Fruit fly (Drosophila melanogaster) whole organism, adult: Measurements from ENCODE around the gene CG43092.

Experiments used
- CG11617 ChIP-seq: fragments of 200-800 bp; sonication (Bioruptor generic); optimal IDR thresholded peaks from 2 replicates; lab custom pipeline; 2017; ENCODE audit warnings: mild to moderate bottlenecking, missing biosample characterization, missing genetic modification reagents, missing genetic modification characterization
- CG12768 ChIP-seq: fragments of 200-800 bp; sonication (Bioruptor generic); optimal IDR thresholded peaks from 2 replicates; lab custom pipeline; 2017; ENCODE audit warnings: missing biosample characterization, missing genetic modification characterization, mild to moderate bottlenecking, moderate library complexity, missing genetic modification reagents
- CG14711 ChIP-seq: fragments of 200-800 bp; sonication (Bioruptor generic); optimal IDR thresholded peaks from 2 replicates; lab custom pipeline; 2018; ENCODE audit warnings: missing biosample characterization, mild to moderate bottlenecking, missing genetic modification characterization, moderate library complexity
- CG1620 ChIP-seq: fragments of 200-800 bp; sonication (Bioruptor generic); optimal IDR thresholded peaks from 2 replicates; lab custom pipeline; 2016; ENCODE audit warnings: missing biosample characterization, missing genetic modification characterization
- CG33017 ChIP-seq: fragments of 200-800 bp; sonication (Bioruptor generic); optimal IDR thresholded peaks from 2 replicates; lab custom pipeline; 2018; ENCODE audit warnings: missing biosample characterization, mild to moderate bottlenecking, missing genetic modification characterization, moderate library complexity
- CG5204 ChIP-seq: fragments of 200-800 bp; sonication (Bioruptor generic); optimal IDR thresholded peaks from 2 replicates; lab custom pipeline; 2016; ENCODE audit warnings: missing biosample characterization, missing genetic modification characterization
- CG7045 ChIP-seq: fragments of 200-800 bp; sonication (Bioruptor generic); optimal IDR thresholded peaks from 2 replicates; lab custom pipeline; 2017; ENCODE audit warnings: missing biosample characterization, mild to moderate bottlenecking, missing genetic modification characterization
- CG7101 ChIP-seq: fragments of 200-800 bp; sonication (Bioruptor generic); optimal IDR thresholded peaks from 2 replicates; lab custom pipeline; 2018; ENCODE audit warnings: missing biosample characterization, mild to moderate bottlenecking, missing genetic modification characterization, moderate library complexity
- Clk ChIP-seq: fragments of 200-800 bp; sonication (Bioruptor generic); optimal IDR thresholded peaks from 2 replicates; lab custom pipeline; 2017; ENCODE audit warnings: missing biosample characterization, missing genetic modification characterization
- Crg-1 ChIP-seq: fragments of 200-800 bp; sonication (Bioruptor generic); optimal IDR thresholded peaks from 2 replicates; lab custom pipeline; 2016; ENCODE audit warnings: missing biosample characterization, missing genetic modification characterization
- Hr96 ChIP-seq: fragments of 200-800 bp; sonication (Bioruptor generic); optimal IDR thresholded peaks from 2 replicates; lab custom pipeline; 2016; ENCODE audit warnings: missing biosample characterization, missing genetic modification characterization
- Mnt ChIP-seq: fragments of 200-800 bp; sonication (Bioruptor generic); optimal IDR thresholded peaks from 2 replicates; lab custom pipeline; 2016; ENCODE audit warnings: missing biosample characterization, mild to moderate bottlenecking, missing genetic modification characterization
- bab1 ChIP-seq: fragments of 200-800 bp; sonication (Bioruptor generic); optimal IDR thresholded peaks from 3 replicates; lab custom pipeline; 2019; ENCODE audit warnings: missing biosample characterization, mild to moderate bottlenecking, missing genetic modification characterization, moderate library complexity
- cic ChIP-seq: fragments of 200-800 bp; sonication (Bioruptor generic); optimal IDR thresholded peaks from 2 replicates; lab custom pipeline; 2017; ENCODE audit warnings: missing biosample characterization, mild to moderate bottlenecking, missing genetic modification characterization, moderate library complexity
- cnc ChIP-seq, 2 experiments: fragments of >200 bp; optimal IDR thresholded peaks; 2 replicates each; lab custom pipeline; 2017
- kay ChIP-seq: fragments of 200-800 bp; sonication (Bioruptor generic); peaks from one replicate; lab custom pipeline; 2016; ENCODE audit warnings: missing biosample characterization, missing genetic modification characterization, borderline replicate concordance
- ovo ChIP-seq: fragments of 200-800 bp; sonication (Bioruptor generic); optimal IDR thresholded peaks from 2 replicates; lab custom pipeline; 2016; ENCODE audit warnings: missing biosample characterization, missing genetic modification characterization
- pad ChIP-seq: fragments of 200-800 bp; sonication (Bioruptor generic); optimal IDR thresholded peaks from 3 replicates; lab custom pipeline; 2017; ENCODE audit warnings: missing biosample characterization, missing genetic modification characterization, mild to moderate bottlenecking, moderate library complexity, missing genetic modification reagents
- tj ChIP-seq: fragments of 200-800 bp; sonication (Bioruptor generic); optimal IDR thresholded peaks from 3 replicates; lab custom pipeline; 2017; ENCODE audit warnings: missing biosample characterization, mild to moderate bottlenecking, missing genetic modification characterization, moderate library complexity
- toe ChIP-seq: fragments of 200-800 bp; sonication (Bioruptor generic); optimal IDR thresholded peaks from 2 replicates; lab custom pipeline; 2016; ENCODE audit warnings: missing biosample characterization, missing genetic modification characterization

The CG43092 gene

DNA sequence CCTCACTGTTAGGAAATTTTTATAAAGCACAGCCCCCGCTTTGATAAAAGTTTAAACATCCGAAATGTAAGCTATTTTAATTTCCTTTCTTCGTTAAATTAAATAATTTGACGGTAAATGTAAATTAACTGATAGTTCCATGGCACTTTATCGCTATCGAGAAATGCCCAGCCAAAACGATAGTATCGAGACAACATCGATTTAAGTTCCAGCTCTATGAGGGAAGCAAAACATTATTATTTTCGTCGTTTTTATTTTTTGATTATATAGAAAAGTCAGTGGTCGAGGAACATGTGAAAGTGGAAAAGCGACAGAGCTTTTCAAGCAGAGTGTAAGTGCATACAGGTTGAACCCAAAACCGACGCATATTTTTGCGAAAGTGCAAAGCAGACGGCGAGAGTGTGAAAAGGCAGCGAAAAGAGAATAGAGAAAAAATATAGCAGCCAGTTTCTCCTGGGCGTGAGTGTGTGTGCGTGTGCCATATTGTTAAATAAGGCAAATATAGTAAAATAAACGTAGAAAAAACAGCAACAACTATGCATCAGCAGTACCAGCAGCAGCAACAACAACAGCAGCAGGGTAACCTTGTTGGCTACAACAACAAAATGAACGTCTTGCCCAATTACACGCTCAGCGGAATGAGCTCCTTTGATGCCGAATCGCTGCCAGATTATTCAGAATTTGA is 42.6 kb downstream of the CG43092 start, which contains the start of gene CG45049:
CG45049 (plus strand) TSS at position 197 of the 685 bp plus-strand sequence.
- no peak for TF ChIP-seq Hr96
- TF ChIP-seq tj (GFP tag; lab: Kevin White, UChicago) = peak; percentile 34
- TF ChIP-seq bab1 = peak; percentile 23
- no peak for TF ChIP-seq CG7101 (tag; lab: Kevin White, UChicago)
- peak; percentile 78 for TF ChIP-seq cic (GFP tag; lab: Kevin White, UChicago)
- no peak for TF ChIP-seq ovo (GFP tag; lab: Kevin White, UChicago)

DNA sequence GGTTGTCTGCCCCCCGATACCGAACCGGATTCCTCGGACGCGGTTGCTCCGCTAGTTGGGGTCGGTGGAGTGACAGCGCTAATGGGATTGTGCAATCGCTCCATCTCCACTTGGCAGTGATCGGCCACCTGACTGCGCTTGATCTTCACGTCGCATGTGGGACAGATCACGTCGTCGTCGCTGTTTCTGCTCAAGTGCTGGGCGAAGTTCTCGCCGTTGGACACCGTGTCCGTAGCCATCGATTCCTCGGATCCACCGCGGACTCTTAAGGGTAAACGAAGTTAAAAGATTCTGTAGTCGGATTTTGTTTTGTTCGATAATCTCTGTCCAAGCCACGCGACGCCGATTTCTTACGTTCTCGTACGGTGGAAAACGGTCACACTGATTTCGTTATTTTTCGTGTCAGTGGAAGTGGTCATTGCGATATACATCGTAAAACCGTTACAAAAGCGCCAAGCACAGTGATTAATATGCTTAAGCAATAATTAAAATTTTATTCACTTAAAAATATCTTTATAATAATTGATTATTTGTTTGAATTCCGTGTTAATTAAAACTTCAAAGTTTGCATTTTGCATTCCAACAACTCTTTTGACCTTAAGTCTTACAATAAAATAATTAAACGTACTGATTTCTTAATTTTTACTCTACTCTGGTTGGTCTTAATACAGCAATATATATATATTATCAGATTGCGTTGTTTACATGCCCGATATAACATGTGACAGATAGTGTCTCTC is 43.3 kb downstream of the CG43092 start, which contains the start of gene RNF220:
RNF220 (minus strand) TSS at position 384 of the 740 bp plus-strand sequence.
- no peak for TF ChIP-seq CG7045 (GFP tag; lab: Kevin White, UChicago)
- TF ChIP-seq CG14711 = no peak
- no peak for TF ChIP-seq cnc (optimal IDR thresholded peaks at IDR 0.05; lab: Kevin White, UChicago)
- TF ChIP-seq CG1620 = peak; percentile 39
- TF ChIP-seq CG11617 (GFP tag; lab: Kevin White, UChicago) = no peak
- no peak for TF ChIP-seq toe (GFP tag; lab: Kevin White, UChicago)
- no peak for TF ChIP-seq Crg-1 (GFP tag; lab: Kevin White, UChicago)
- peak; percentile 62 for TF ChIP-seq Mnt (GFP tag; lab: Kevin White, UChicago)
- TF ChIP-seq CG5204 (GFP tag; lab: Kevin White, UChicago) = no peak
- no peak for TF ChIP-seq CG12768 (GFP tag; lab: Kevin White, UChicago)
- no peak for TF ChIP-seq bab1
- no peak for TF ChIP-seq cic (GFP tag; lab: Kevin White, UChicago)
- TF ChIP-seq kay = no peak
- TF ChIP-seq ovo (GFP tag; lab: Kevin White, UChicago) = no peak
- no peak for TF ChIP-seq CG7101 (tag; lab: Kevin White, UChicago)

DNA sequence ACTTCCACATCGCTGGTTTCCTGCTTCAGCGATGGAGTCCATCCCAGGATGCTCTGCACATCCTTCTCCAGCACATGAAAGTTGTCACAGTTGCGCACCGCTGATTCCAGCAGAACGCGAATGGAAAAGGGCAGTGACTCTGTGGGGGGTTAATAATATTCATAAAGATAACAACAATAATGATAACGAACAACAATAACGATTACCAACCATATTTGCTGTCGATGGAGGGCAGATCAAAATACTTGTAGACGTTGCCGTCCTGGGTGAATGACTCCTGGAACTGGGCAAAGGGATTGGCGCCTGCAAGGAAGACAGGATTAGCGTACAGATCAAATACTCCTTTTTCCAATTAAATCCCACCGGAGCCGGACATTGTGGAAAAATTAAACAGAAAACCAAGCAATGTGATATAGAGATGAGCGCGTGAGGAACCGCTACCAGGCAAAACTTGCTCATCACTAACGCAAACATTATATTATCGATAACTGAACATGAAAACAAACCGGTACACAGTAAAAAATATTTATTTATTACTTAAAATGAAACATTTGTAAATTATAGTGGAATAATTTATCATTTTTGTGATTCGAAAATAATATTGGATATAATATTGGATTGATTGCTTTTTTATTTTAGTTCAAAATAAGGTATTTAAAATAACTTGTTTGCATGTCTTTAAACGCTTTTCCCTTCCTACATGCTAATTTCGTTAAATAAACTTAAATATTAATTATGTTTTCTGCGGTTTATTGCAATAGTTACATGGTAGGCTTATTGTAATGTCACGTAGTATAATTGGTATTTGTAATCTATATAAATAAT is 45.1 kb downstream of the CG43092 start, which contains the start of gene Irp-1A:
Irp-1A (minus strand) TSS at position 439 of the 825 bp plus-strand sequence.
- peak; percentile 76 for TF ChIP-seq CG14711
- peak; percentile 73 for TF ChIP-seq bab1
- no peak for TF ChIP-seq kay
- peak; percentile 68 for TF ChIP-seq CG11617 (GFP tag; lab: Kevin White, UChicago)
- peak; percentile 17 for TF ChIP-seq CG1620
- TF ChIP-seq cic (GFP tag; lab: Kevin White, UChicago) = peak; percentile 10
- peak; percentile 74 for TF ChIP-seq CG7101 (tag; lab: Kevin White, UChicago)
- TF ChIP-seq Hr96 = no peak
- no peak for TF ChIP-seq cnc (optimal IDR thresholded peaks at IDR 0.05; lab: Kevin White, UChicago)
- no peak for TF ChIP-seq CG5204 (GFP tag; lab: Kevin White, UChicago)
- TF ChIP-seq Crg-1 (GFP tag; lab: Kevin White, UChicago) = peak; percentile 7
- TF ChIP-seq toe (GFP tag; lab: Kevin White, UChicago) = peak; percentile 59
- TF ChIP-seq Mnt (GFP tag; lab: Kevin White, UChicago) = peak; percentile 59
- TF ChIP-seq ovo (GFP tag; lab: Kevin White, UChicago) = no peak
- peak; percentile 39 for TF ChIP-seq tj (GFP tag; lab: Kevin White, UChicago)
- peak; percentile 19 for TF ChIP-seq pad (GFP tag; lab: Kevin White, UChicago)
- TF ChIP-seq CG7045 (GFP tag; lab: Kevin White, UChicago) = peak; percentile 70
- peak; percentile 77 for TF ChIP-seq CG33017

DNA sequence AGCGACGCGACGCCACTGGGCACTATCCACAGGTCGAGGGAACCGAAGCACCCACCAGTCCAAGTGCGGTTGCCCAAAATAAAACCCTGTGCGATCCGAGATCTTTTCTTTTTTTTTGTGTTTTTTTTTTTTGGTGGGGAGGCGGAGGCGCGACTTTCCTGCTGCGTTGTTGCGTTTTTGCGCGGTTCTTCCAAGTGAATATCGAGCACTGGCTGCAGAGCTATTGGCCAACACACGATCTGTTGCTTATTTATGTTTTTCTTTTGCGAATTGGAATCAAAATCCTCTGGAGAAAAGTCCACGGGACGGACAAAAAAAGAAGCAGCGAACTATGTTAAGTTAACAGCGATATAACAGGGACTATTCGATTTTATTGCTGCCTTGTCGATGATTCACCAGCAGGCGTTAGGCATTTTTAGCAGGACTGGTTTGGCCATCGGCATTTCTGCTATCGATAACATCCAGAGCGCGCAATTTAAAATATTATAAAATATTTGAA is 48.6 kb downstream of the CG43092 start, which contains the start of gene wge:
wge (minus strand) TSS at position 343 of the 499 bp plus-strand sequence.
- TF ChIP-seq Crg-1 (GFP tag; lab: Kevin White, UChicago) = no peak
- TF ChIP-seq CG7101 (tag; lab: Kevin White, UChicago) = peak; percentile 7
- peak; percentile 68 for TF ChIP-seq CG12768 (GFP tag; lab: Kevin White, UChicago)
- TF ChIP-seq kay = peak; percentile 99
- no peak for TF ChIP-seq cic (GFP tag; lab: Kevin White, UChicago)
- peak; percentile 17 for TF ChIP-seq tj (GFP tag; lab: Kevin White, UChicago)
- no peak for TF ChIP-seq CG14711
- TF ChIP-seq CG7045 (GFP tag; lab: Kevin White, UChicago) = no peak
- no peak for TF ChIP-seq ovo (GFP tag; lab: Kevin White, UChicago)
- TF ChIP-seq Hr96 = peak; percentile 29
- peak; percentile 27 for TF ChIP-seq CG11617 (GFP tag; lab: Kevin White, UChicago)
- no peak for TF ChIP-seq CG5204 (GFP tag; lab: Kevin White, UChicago)
- peak; percentile 9 for TF ChIP-seq CG1620
- TF ChIP-seq CG33017 = no peak
- TF ChIP-seq Clk = no peak
- no peak for TF ChIP-seq cnc (optimal IDR thresholded peaks at IDR 0.05; lab: Kevin White, UChicago)
- TF ChIP-seq bab1 = peak; percentile 43
- TF ChIP-seq toe (GFP tag; lab: Kevin White, UChicago) = no peak
- TF ChIP-seq pad (GFP tag; lab: Kevin White, UChicago) = no peak
- TF ChIP-seq Mnt (GFP tag; lab: Kevin White, UChicago) = peak; percentile 15

DNA sequence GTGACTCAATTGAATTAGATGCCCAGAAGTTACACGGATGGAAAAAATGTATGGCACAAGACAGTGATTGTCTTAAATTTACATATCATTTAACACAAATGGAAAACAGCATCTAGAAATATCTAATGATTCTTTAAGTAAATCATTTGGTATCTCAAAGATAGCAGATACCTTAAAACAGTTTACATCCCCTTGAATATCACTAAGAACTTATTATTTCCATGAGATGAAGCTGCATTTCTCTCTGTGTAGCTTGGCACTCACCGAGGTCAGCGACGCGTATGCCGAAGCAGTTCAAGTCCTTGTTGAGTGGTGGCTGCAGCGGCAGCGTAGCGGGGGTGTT is 49.9 kb downstream of the CG43092 start:
- TF ChIP-seq Clk (no peak), CG12768 (GFP tag; lab: Kevin White, UChicago) (no peak), CG1620 (no peak), Mnt (GFP tag; lab: Kevin White, UChicago) (no peak), cic (GFP tag; lab: Kevin White, UChicago) (no peak), pad (GFP tag; lab: Kevin White, UChicago) (no peak), ovo (GFP tag; lab: Kevin White, UChicago) (no peak), CG11617 (GFP tag; lab: Kevin White, UChicago) (no peak), bab1 (no peak), toe (GFP tag; lab: Kevin White, UChicago) (no peak), tj (GFP tag; lab: Kevin White, UChicago) (no peak), kay (no peak), CG7045 (GFP tag; lab: Kevin White, UChicago) (no peak), CG14711 (no peak), CG7101 (tag; lab: Kevin White, UChicago) (no peak), CG33017 (no peak), Crg-1 (GFP tag; lab: Kevin White, UChicago) (no peak), CG5204 (GFP tag; lab: Kevin White, UChicago) (no peak), Hr96 (no peak), cnc (optimal IDR thresholded peaks at IDR 0.05; lab: Kevin White, UChicago) (no peak)
